Worm (Caenorhabditis elegans): ENCODE data around the gene ZK822.10.
A peak's percentile ranks its signal among the peaks of the same experiment; 100 is the strongest.

ZK822.10 gene

DNA sequence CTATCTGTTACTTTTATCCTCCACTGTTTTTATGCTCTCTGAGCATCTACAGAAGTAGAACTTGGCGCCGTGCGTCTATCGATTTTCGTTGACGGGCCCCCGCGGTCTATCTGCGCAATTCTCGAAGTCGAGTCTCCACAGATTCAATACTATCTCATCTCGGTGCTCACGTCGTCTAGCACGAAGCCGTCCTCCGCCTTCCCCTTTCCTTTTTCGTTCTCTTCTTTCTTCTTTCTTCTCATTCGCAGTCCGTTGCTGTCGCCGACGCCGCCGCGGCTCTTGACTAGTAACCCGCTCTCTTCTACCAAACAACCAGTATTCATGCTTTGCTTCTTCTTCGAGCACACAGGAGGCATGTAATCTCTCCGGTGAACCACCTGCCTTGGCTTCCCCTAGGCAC, 45.9 kb upstream of the ZK822.10 start (continued):
- no peak for TF ChIP-seq hlh-30 (tag; optimal IDR thresholded peaks at IDR 0.05; ENCODE audit: insufficient read depth)

DNA sequence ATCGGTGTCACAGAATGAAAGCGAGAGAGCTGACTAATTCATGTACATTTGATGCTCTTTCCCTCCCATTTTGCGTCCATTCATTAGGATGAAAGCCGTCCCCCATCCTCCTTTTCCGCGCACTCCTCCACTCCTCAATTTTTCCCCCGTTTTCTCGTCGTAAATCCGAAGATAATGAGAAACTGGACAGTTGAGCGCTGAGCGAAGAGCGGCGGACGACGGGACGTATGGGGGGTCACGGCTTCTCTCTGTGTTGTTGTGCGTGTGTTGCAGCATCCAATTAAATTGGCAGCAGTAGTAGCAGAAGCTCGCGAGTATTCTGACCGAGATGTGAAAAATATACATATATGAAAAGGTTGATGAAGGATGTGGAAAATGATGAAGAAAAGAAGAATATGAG, 45.0 kb upstream of the ZK822.10 start:
- TF ChIP-seq ttx-3 (tag; optimal IDR thresholded peaks at IDR 0.05): peak; percentile 41
- peak; percentile 45 for TF ChIP-seq lim-6 (tag; optimal IDR thresholded peaks at IDR 0.05)
- no peak for TF ChIP-seq lin-11 (tag; optimal IDR thresholded peaks at IDR 0.05)
- peak; percentile 27 for TF ChIP-seq ceh-9 (tag; optimal IDR thresholded peaks at IDR 0.05)
- TF ChIP-seq unc-42 (tag; optimal IDR thresholded peaks at IDR 0.05): peak; percentile 66
- no peak for TF ChIP-seq sox-4 (tag; optimal IDR thresholded peaks at IDR 0.05)
- peak; percentile 18 for TF ChIP-seq ceh-31 (tag; optimal IDR thresholded peaks at IDR 0.05)
- TF ChIP-seq ceh-14 (tag; optimal IDR thresholded peaks at IDR 0.05): peak; percentile 64
- peak; percentile 16 for TF ChIP-seq nfya-1 (tag; optimal IDR thresholded peaks at IDR 0.05)

DNA sequence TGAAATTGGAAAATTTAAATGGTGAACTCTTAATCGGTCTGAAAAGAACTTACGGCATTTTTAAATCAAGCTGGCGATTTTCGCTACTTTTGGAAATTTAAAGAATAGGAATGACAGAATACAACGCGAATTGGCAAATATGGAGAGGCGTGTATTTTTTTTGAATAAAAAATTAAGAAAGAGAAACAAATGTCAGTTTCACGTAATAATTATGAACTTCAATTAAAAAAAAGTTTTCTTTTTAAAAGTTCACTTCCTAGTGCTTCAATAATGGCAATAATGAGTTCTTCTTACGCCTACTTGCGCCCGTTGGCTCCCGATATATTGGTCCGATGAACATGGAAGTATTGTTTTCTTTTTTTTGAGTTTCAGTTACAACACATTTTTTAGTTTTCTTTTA, 39.3 kb upstream of the ZK822.10 start, which contains the start of gene pph-2:
Gene pph-2 (minus strand): TSS at position 101 of the 400 bp plus-strand sequence.
- TF ChIP-seq Y22D7AL.16 (tag; optimal IDR thresholded peaks at IDR 0.05): no peak
- no peak for TF ChIP-seq mec-3 (tag; optimal IDR thresholded peaks at IDR 0.05; ENCODE audit: borderline replicate concordance)
- no peak for TF ChIP-seq pha-4 (tag; optimal IDR thresholded peaks at IDR 0.05)
- no peak for TF ChIP-seq pha-2 (tag; optimal IDR thresholded peaks at IDR 0.05)
- TF ChIP-seq C08G9.2 (tag; optimal IDR thresholded peaks at IDR 0.05): no peak
- no peak for TF ChIP-seq K02D7.2 (tag; optimal IDR thresholded peaks at IDR 0.05)
- TF ChIP-seq K09A11.1 (tag; optimal IDR thresholded peaks at IDR 0.05; ENCODE audit: insufficient read depth): no peak
- no peak for TF ChIP-seq ahr-1 (tag; optimal IDR thresholded peaks at IDR 0.05)
- no peak for TF ChIP-seq sdc-2 (tag; optimal IDR thresholded peaks at IDR 0.05)
- no peak for TF ChIP-seq ceh-18 (tag; optimal IDR thresholded peaks at IDR 0.05)
- TF ChIP-seq fkh-10 (GFP tag; optimal IDR thresholded peaks at IDR 0.05): no peak
- no peak for TF ChIP-seq che-1 (tag; optimal IDR thresholded peaks at IDR 0.05)
- TF ChIP-seq ceh-9 (tag; optimal IDR thresholded peaks at IDR 0.05): no peak
- no peak for TF ChIP-seq ceh-24 (tag; optimal IDR thresholded peaks at IDR 0.05)
- TF ChIP-seq lim-6 (tag; optimal IDR thresholded peaks at IDR 0.05): no peak
- no peak for TF ChIP-seq zip-5 (tag; optimal IDR thresholded peaks at IDR 0.05)
- no peak for TF ChIP-seq eyg-1 (tag; optimal IDR thresholded peaks at IDR 0.05)

DNA sequence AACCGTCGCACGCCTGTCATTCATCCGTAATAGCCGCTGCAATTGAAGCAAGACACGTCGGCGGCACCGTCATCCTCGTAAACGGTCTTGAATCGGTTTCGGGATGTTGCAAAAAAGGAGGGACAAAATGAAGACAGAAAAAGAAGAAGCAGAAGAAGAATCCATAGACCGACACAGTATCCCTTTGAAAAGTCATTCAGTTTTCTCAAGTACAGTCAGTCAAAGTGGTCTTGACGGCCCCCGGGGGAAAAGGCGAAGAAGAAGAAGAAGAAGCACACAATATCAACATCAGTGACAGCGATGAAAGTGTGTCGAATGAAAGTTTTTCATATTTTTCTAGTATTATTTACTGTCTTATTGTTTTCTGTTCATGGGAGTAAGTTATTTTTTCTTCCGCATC, 38.7 kb upstream of the ZK822.10 start, which contains the start of gene cutl-27:
Gene cutl-27 (plus strand): TSS at position 301 of the 400 bp plus-strand sequence.
- TF ChIP-seq unc-55 (GFP tag; optimal IDR thresholded peaks at IDR 0.05): no peak
- TF ChIP-seq elt-2 (tag; optimal IDR thresholded peaks at IDR 0.05): no peak
- no peak for TF ChIP-seq pag-3 (tag; optimal IDR thresholded peaks at IDR 0.05; ENCODE audit: borderline replicate concordance)
- TF ChIP-seq mec-3 (tag; optimal IDR thresholded peaks at IDR 0.05; ENCODE audit: borderline replicate concordance): no peak

DNA sequence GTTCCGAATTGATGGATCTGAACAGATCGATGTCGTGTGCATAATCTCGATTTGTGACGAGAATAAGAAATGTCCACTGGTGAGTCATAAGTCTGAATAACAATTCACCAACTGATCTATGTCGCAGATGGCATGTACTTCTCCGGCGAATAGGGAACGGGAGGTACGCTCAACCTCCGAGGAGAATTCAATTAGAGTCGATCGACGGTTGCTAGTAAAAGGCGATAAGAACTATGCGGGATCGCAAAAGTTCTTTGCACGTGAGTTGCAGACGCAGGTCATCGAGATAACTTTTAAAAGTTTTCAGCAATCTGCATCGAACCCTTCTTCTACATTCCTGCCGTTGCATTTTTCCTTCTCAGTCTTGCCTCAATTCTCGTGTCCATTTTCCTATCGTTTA, 34.4 kb upstream of the ZK822.10 start:
- TF ChIP-seq ceh-19 (GFP tag; optimal IDR thresholded peaks at IDR 0.05) (no peak), ceh-9 (tag; optimal IDR thresholded peaks at IDR 0.05) (no peak), rnt-1 (tag; optimal IDR thresholded peaks at IDR 0.05) (no peak)

DNA sequence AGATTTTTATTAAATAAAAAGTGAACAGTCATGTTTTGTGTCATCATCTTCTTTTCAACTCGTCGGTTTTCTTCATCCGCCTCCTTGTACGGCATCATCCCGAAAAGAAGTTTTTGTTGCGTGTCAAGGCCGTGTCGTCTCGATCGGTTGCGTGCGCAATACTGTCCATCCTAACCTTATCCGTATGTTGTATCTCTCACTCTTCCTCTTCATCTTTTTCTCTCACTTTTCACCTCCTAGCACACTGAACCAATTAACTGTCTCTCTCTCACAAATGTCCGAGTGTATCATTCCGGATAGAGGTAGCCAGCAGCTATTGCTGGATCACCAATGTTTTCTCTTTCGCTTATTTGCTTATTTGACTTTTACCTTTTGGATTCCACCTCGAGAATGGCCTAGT, 33.5 kb upstream of the ZK822.10 start:
- TF ChIP-seq mec-3 (tag; optimal IDR thresholded peaks at IDR 0.05; ENCODE audit: borderline replicate concordance): no peak
- TF ChIP-seq hlh-8 (tag; optimal IDR thresholded peaks at IDR 0.05): no peak
- TF ChIP-seq lin-11 (tag; optimal IDR thresholded peaks at IDR 0.05): no peak

DNA sequence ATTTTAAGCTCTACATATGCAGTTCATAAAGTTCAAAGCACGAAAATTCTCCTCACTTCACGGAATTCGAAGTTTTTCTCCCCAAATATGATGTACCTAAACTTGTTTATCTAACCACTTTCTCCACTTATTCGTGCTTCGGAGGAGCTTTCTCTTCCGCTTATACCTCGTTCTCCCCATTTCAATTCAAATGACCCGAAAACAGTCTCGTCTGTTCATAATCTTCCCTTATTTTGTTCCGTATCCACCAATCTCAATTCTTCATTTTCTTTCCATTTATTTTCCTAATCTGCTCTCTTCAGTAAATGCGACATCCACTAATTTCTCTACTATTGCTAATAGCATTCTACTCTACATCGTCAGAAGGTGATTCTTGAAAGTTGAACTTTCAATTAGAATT, 31.6 kb upstream of the ZK822.10 start, which contains the start of gene let-653:
Gene let-653 (plus strand): TSS at position 301 of the 400 bp plus-strand sequence.
- TF ChIP-seq elt-4 (tag; optimal IDR thresholded peaks at IDR 0.05): no peak
- TF ChIP-seq unc-86 (tag; optimal IDR thresholded peaks at IDR 0.05): no peak
- TF ChIP-seq npax-4 (tag; optimal IDR thresholded peaks at IDR 0.05): no peak
- TF ChIP-seq hlh-8 (tag; optimal IDR thresholded peaks at IDR 0.05): no peak
- TF ChIP-seq pqm-1 (tag; optimal IDR thresholded peaks at IDR 0.05): no peak
- no peak for TF ChIP-seq ceh-30 (tag; optimal IDR thresholded peaks at IDR 0.05)
- no peak for TF ChIP-seq ceh-14 (tag; optimal IDR thresholded peaks at IDR 0.05)
- no peak for TF ChIP-seq dmd-4 (tag; optimal IDR thresholded peaks at IDR 0.05; ENCODE audit: borderline replicate concordance)
- no peak for TF ChIP-seq pha-2 (tag; optimal IDR thresholded peaks at IDR 0.05)
- no peak for TF ChIP-seq ceh-34 (tag; optimal IDR thresholded peaks at IDR 0.05)
